Fruit fly (Drosophila melanogaster) whole organism, adult: ENCODE data around the gene LysB.

ENCODE experiments used
- CG11617 ChIP-seq: fragments of 200-800 bp; sonication (Bioruptor generic); optimal IDR thresholded peaks from 2 replicates; lab custom pipeline; 2017; ENCODE audit warnings: mild to moderate bottlenecking, missing biosample characterization, missing genetic modification reagents, missing genetic modification characterization
- CG12768 ChIP-seq: fragments of 200-800 bp; sonication (Bioruptor generic); optimal IDR thresholded peaks from 2 replicates; lab custom pipeline; 2017; ENCODE audit warnings: missing biosample characterization, missing genetic modification characterization, mild to moderate bottlenecking, moderate library complexity, missing genetic modification reagents
- CG14711 ChIP-seq: fragments of 200-800 bp; sonication (Bioruptor generic); optimal IDR thresholded peaks from 2 replicates; lab custom pipeline; 2018; ENCODE audit warnings: missing biosample characterization, mild to moderate bottlenecking, missing genetic modification characterization, moderate library complexity
- CG1620 ChIP-seq: fragments of 200-800 bp; sonication (Bioruptor generic); optimal IDR thresholded peaks from 2 replicates; lab custom pipeline; 2016; ENCODE audit warnings: missing biosample characterization, missing genetic modification characterization
- CG33017 ChIP-seq: fragments of 200-800 bp; sonication (Bioruptor generic); optimal IDR thresholded peaks from 2 replicates; lab custom pipeline; 2018; ENCODE audit warnings: missing biosample characterization, mild to moderate bottlenecking, missing genetic modification characterization, moderate library complexity
- CG5204 ChIP-seq: fragments of 200-800 bp; sonication (Bioruptor generic); optimal IDR thresholded peaks from 2 replicates; lab custom pipeline; 2016; ENCODE audit warnings: missing biosample characterization, missing genetic modification characterization
- CG7045 ChIP-seq: fragments of 200-800 bp; sonication (Bioruptor generic); optimal IDR thresholded peaks from 2 replicates; lab custom pipeline; 2017; ENCODE audit warnings: missing biosample characterization, mild to moderate bottlenecking, missing genetic modification characterization
- CG7101 ChIP-seq: fragments of 200-800 bp; sonication (Bioruptor generic); optimal IDR thresholded peaks from 2 replicates; lab custom pipeline; 2018; ENCODE audit warnings: missing biosample characterization, mild to moderate bottlenecking, missing genetic modification characterization, moderate library complexity
- Clk ChIP-seq: fragments of 200-800 bp; sonication (Bioruptor generic); optimal IDR thresholded peaks from 2 replicates; lab custom pipeline; 2017; ENCODE audit warnings: missing biosample characterization, missing genetic modification characterization
- Crg-1 ChIP-seq: fragments of 200-800 bp; sonication (Bioruptor generic); optimal IDR thresholded peaks from 2 replicates; lab custom pipeline; 2016; ENCODE audit warnings: missing biosample characterization, missing genetic modification characterization
- Hr96 ChIP-seq: fragments of 200-800 bp; sonication (Bioruptor generic); optimal IDR thresholded peaks from 2 replicates; lab custom pipeline; 2016; ENCODE audit warnings: missing biosample characterization, missing genetic modification characterization
- Mnt ChIP-seq: fragments of 200-800 bp; sonication (Bioruptor generic); optimal IDR thresholded peaks from 2 replicates; lab custom pipeline; 2016; ENCODE audit warnings: missing biosample characterization, mild to moderate bottlenecking, missing genetic modification characterization
- bab1 ChIP-seq: fragments of 200-800 bp; sonication (Bioruptor generic); optimal IDR thresholded peaks from 3 replicates; lab custom pipeline; 2019; ENCODE audit warnings: missing biosample characterization, mild to moderate bottlenecking, missing genetic modification characterization, moderate library complexity
- cic ChIP-seq: fragments of 200-800 bp; sonication (Bioruptor generic); optimal IDR thresholded peaks from 2 replicates; lab custom pipeline; 2017; ENCODE audit warnings: missing biosample characterization, mild to moderate bottlenecking, missing genetic modification characterization, moderate library complexity
- cnc ChIP-seq, 2 experiments: fragments of >200 bp; optimal IDR thresholded peaks; 2 replicates each; lab custom pipeline; 2017
- kay ChIP-seq: fragments of 200-800 bp; sonication (Bioruptor generic); peaks from one replicate; lab custom pipeline; 2016; ENCODE audit warnings: missing biosample characterization, missing genetic modification characterization, borderline replicate concordance
- ovo ChIP-seq: fragments of 200-800 bp; sonication (Bioruptor generic); optimal IDR thresholded peaks from 2 replicates; lab custom pipeline; 2016; ENCODE audit warnings: missing biosample characterization, missing genetic modification characterization
- pad ChIP-seq: fragments of 200-800 bp; sonication (Bioruptor generic); optimal IDR thresholded peaks from 3 replicates; lab custom pipeline; 2017; ENCODE audit warnings: missing biosample characterization, missing genetic modification characterization, mild to moderate bottlenecking, moderate library complexity, missing genetic modification reagents
- tj ChIP-seq: fragments of 200-800 bp; sonication (Bioruptor generic); optimal IDR thresholded peaks from 3 replicates; lab custom pipeline; 2017; ENCODE audit warnings: missing biosample characterization, mild to moderate bottlenecking, missing genetic modification characterization, moderate library complexity
- toe ChIP-seq: fragments of 200-800 bp; sonication (Bioruptor generic); optimal IDR thresholded peaks from 2 replicates; lab custom pipeline; 2016; ENCODE audit warnings: missing biosample characterization, missing genetic modification characterization

LysB gene

dm6 chr3L:1170611-1171010, 36.6 kb upstream of the LysB start:
- no peak for TF ChIP-seq ovo (GFP tag; lab: Kevin White, UChicago)
- TF ChIP-seq CG5204 = no peak
- TF ChIP-seq CG11617 (GFP tag; lab: Kevin White, UChicago) = no peak
- no peak for TF ChIP-seq Crg-1 (GFP tag; lab: Kevin White, UChicago)
- TF ChIP-seq CG33017 (tag; lab: Kevin White, UChicago) = no peak
- no peak for TF ChIP-seq kay
- TF ChIP-seq CG12768 (GFP tag; lab: Kevin White, UChicago) = no peak
- TF ChIP-seq Clk (GFP tag; lab: Kevin White, UChicago) = no peak
- TF ChIP-seq tj (GFP tag; lab: Kevin White, UChicago) = no peak
- TF ChIP-seq toe (GFP tag; lab: Kevin White, UChicago) = no peak
- no peak for TF ChIP-seq CG14711 (tag; lab: Kevin White, UChicago)
- no peak for TF ChIP-seq Mnt
- no peak for TF ChIP-seq Hr96 (GFP tag; lab: Kevin White, UChicago)
- no peak for TF ChIP-seq CG7045 (GFP tag; lab: Kevin White, UChicago)
- no peak for TF ChIP-seq CG1620 (GFP tag; lab: Kevin White, UChicago)
- TF ChIP-seq cnc (optimal IDR thresholded peaks at IDR 0.05; lab: Kevin White, UChicago) = no peak
- no peak for TF ChIP-seq CG7101 (tag; lab: Kevin White, UChicago)
- no peak for TF ChIP-seq pad (GFP tag; lab: Kevin White, UChicago)

dm6 chr3L:1172858-1173257, 34.3 kb upstream of the LysB start:
- no peak for TF ChIP-seq toe (GFP tag; lab: Kevin White, UChicago)

dm6 chr3L:1176515-1176914, 30.7 kb upstream of the LysB start:
- no peak for TF ChIP-seq CG7045 (GFP tag; lab: Kevin White, UChicago)
- no peak for TF ChIP-seq CG1620 (GFP tag; lab: Kevin White, UChicago)
- no peak for TF ChIP-seq CG11617 (GFP tag; lab: Kevin White, UChicago)
- no peak for TF ChIP-seq Hr96 (GFP tag; lab: Kevin White, UChicago)
- no peak for TF ChIP-seq pad (GFP tag; lab: Kevin White, UChicago)
- no peak for TF ChIP-seq Mnt
- no peak for TF ChIP-seq ovo (GFP tag; lab: Kevin White, UChicago)
- no peak for TF ChIP-seq CG12768 (GFP tag; lab: Kevin White, UChicago)
- no peak for TF ChIP-seq Crg-1 (GFP tag; lab: Kevin White, UChicago)
- TF ChIP-seq Clk (GFP tag; lab: Kevin White, UChicago) = no peak
- no peak for TF ChIP-seq bab1 (GFP tag; lab: Kevin White, UChicago)
- no peak for TF ChIP-seq CG5204
- no peak for TF ChIP-seq cnc (optimal IDR thresholded peaks at IDR 0.05; lab: Kevin White, UChicago)
- TF ChIP-seq kay = no peak
- no peak for TF ChIP-seq tj (GFP tag; lab: Kevin White, UChicago)
- TF ChIP-seq toe (GFP tag; lab: Kevin White, UChicago) = no peak
- no peak for TF ChIP-seq cic
- no peak for TF ChIP-seq CG14711 (tag; lab: Kevin White, UChicago)

dm6 chr3L:1177085-1177484, 30.1 kb upstream of the LysB start, which contains the start of gene bab2:
Gene bab2, minus strand, starts transcription at chr3L:1177276.
- peak; percentile 1 for TF ChIP-seq CG7101 (tag; lab: Kevin White, UChicago)
- TF ChIP-seq cic = peak; percentile 55
- TF ChIP-seq CG14711 (tag; lab: Kevin White, UChicago) = peak; percentile 2
- no peak for TF ChIP-seq cnc (optimal IDR thresholded peaks at IDR 0.05; lab: Kevin White, UChicago)
- no peak for TF ChIP-seq CG1620 (GFP tag; lab: Kevin White, UChicago)
- no peak for TF ChIP-seq Clk (GFP tag; lab: Kevin White, UChicago)
- TF ChIP-seq Hr96 (GFP tag; lab: Kevin White, UChicago) = no peak
- no peak for TF ChIP-seq tj (GFP tag; lab: Kevin White, UChicago)
- no peak for TF ChIP-seq kay
- TF ChIP-seq toe (GFP tag; lab: Kevin White, UChicago) = no peak
- no peak for TF ChIP-seq CG33017 (tag; lab: Kevin White, UChicago)
- TF ChIP-seq ovo (GFP tag; lab: Kevin White, UChicago) = no peak

- TF ChIP-seq CG11617 (GFP tag; lab: Kevin White, UChicago) (peak; percentile 1), CG14711 (tag; lab: Kevin White, UChicago) (no peak), pad (GFP tag; lab: Kevin White, UChicago) (peak; percentile 97), cic (no peak), tj (GFP tag; lab: Kevin White, UChicago) (peak; percentile 10), Crg-1 (GFP tag; lab: Kevin White, UChicago) (no peak), Clk (GFP tag; lab: Kevin White, UChicago) (no peak), CG1620 (GFP tag; lab: Kevin White, UChicago) (no peak), CG5204 (no peak), CG7045 (GFP tag; lab: Kevin White, UChicago) (no peak), cnc (optimal IDR thresholded peaks at IDR 0.05; lab: Kevin White, UChicago) (no peak), ovo (GFP tag; lab: Kevin White, UChicago) (no peak), CG33017 (tag; lab: Kevin White, UChicago) (no peak), CG7101 (tag; lab: Kevin White, UChicago) (no peak), kay (no peak), toe (GFP tag; lab: Kevin White, UChicago) (no peak), Hr96 (GFP tag; lab: Kevin White, UChicago) (no peak), bab1 (GFP tag; lab: Kevin White, UChicago) (no peak), CG12768 (GFP tag; lab: Kevin White, UChicago) (no peak), Mnt (no peak)
These were observed 29.0 kb upstream of the LysB start for dm6 chr3L:1178115-1178583.

dm6 chr3L:1183467-1183866, 23.7 kb upstream of the LysB start:
- TF ChIP-seq CG1620 (GFP tag; lab: Kevin White, UChicago) (no peak), CG11617 (GFP tag; lab: Kevin White, UChicago) (no peak), CG33017 (tag; lab: Kevin White, UChicago) (no peak), Hr96 (GFP tag; lab: Kevin White, UChicago) (no peak), CG14711 (tag; lab: Kevin White, UChicago) (no peak), cic (no peak), CG7045 (GFP tag; lab: Kevin White, UChicago) (no peak), kay (no peak), bab1 (GFP tag; lab: Kevin White, UChicago) (no peak), toe (GFP tag; lab: Kevin White, UChicago) (no peak), CG7101 (tag; lab: Kevin White, UChicago) (no peak), Mnt (no peak), Crg-1 (GFP tag; lab: Kevin White, UChicago) (no peak), pad (GFP tag; lab: Kevin White, UChicago) (no peak), CG5204 (no peak), cnc (optimal IDR thresholded peaks at IDR 0.05; lab: Kevin White, UChicago) (no peak), ovo (GFP tag; lab: Kevin White, UChicago) (no peak)
